Worm (Caenorhabditis elegans): ENCODE results near the gene F26F4.6.

DNA sequence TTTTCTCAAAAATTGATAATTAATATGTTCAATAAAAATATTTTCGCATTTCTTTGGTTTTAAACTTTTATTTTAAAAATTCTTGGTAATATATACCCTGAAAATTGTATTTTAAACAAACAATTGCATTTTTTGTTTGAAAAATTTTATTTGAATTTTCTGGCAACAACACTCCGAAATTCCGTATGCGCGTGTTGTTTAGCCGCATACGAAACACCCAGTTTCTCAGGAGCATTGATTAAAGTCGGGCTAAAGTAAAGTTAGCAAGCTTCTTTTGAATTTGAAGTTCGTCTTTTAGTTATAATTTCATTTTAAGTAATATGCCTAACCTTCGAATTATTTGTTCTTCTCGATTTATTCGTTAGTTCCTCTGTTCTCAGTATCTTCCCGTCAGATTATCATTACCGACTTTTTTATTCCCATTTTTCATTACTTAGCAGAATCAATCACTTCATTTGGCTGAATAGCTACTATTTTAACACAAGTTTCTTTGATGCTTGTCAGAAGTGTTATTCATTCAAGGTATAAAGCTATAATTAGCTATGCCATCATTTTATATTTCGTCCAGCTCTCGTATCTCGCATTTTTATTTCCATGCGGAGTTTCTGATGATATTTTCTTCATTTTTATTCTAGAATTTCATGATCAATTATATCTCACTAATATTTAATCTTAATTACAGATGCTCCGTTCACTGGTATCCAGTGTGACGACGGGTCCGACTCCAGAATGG is 41.6 kb upstream of the F26F4.6 start, which contains the start of gene mrps-18C:
- TF ChIP-seq mel-28 (tag; optimal IDR thresholded peaks at IDR 0.05; ENCODE audit: borderline replicate concordance) (no peak), Y53F4B.3 (GFP tag; IDR thresholded peaks at IDR 0.05) (no peak), ztf-6 (GFP tag; IDR thresholded peaks at IDR 0.05) (no peak), F57A8.1 (GFP tag; optimal IDR thresholded peaks at IDR 0.05) (no peak)
